Fruit fly (Drosophila melanogaster) whole organism, embryonic: ENCODE data around the gene Kaz1-ORFB.

ENCODE experiments used
- Ada2b ChIP-seq: fragments of 200-800 bp; sonication (Bioruptor generic); IDR thresholded peaks from 2 replicates; pipeline ENCODE4 v1.3.6; 2022; ENCODE audit warnings: missing biosample characterization, missing genetic modification characterization
- CG10565 ChIP-seq: fragments of 200-800 bp; sonication (Bioruptor generic); optimal IDR thresholded peaks from 3 replicates; lab custom pipeline; 2016; ENCODE audit warnings: missing biosample characterization, mild to moderate bottlenecking, missing genetic modification characterization
- CG11504 ChIP-seq: fragments of 200-800 bp; sonication (Bioruptor generic); optimal IDR thresholded peaks from 3 replicates; lab custom pipeline; 2019; ENCODE audit warnings: missing biosample characterization, mild to moderate bottlenecking, missing genetic modification characterization, moderate library complexity
- CG14860 ChIP-seq: fragments of 200-800 bp; sonication (Bioruptor generic); IDR thresholded peaks from 3 replicates; pipeline ENCODE4 v1.3.6; 2022; ENCODE audit warnings: missing biosample characterization, missing genetic modification characterization; ENCODE audit not compliant: partially characterized antibody
- CG14965 ChIP-seq: fragments of 200-800 bp; sonication (Bioruptor generic); optimal IDR thresholded peaks from 2 replicates; lab custom pipeline; 2016; ENCODE audit warnings: missing biosample characterization, missing genetic modification characterization, borderline replicate concordance
- CG1602 ChIP-seq: fragments of 200-800 bp; sonication (Bioruptor generic); optimal IDR thresholded peaks from 3 replicates; lab custom pipeline; 2016; ENCODE audit warnings: missing biosample characterization, missing genetic modification characterization
- CG16813 ChIP-seq: fragments of 200-800 bp; sonication (Bioruptor generic); IDR thresholded peaks from 3 replicates; pipeline ENCODE4 v1.3.6; 2022; ENCODE audit warnings: missing biosample characterization, missing genetic modification characterization; ENCODE audit not compliant: partially characterized antibody
- CG17359 ChIP-seq: fragments of 200-800 bp; sonication (Bioruptor generic); optimal IDR thresholded peaks from 3 replicates; lab custom pipeline; 2018; ENCODE audit warnings: missing biosample characterization, mild to moderate bottlenecking, missing genetic modification characterization, moderate library complexity
- CG17385 ChIP-seq: fragments of 200-800 bp; sonication (Bioruptor generic); optimal IDR thresholded peaks from 3 replicates; lab custom pipeline; 2018; ENCODE audit warnings: missing biosample characterization, mild to moderate bottlenecking, missing genetic modification characterization
- CG18476 ChIP-seq: fragments of 200-800 bp; sonication (Bioruptor generic); optimal IDR thresholded peaks from 2 replicates; lab custom pipeline; 2016; ENCODE audit warnings: missing biosample characterization, mild to moderate bottlenecking, missing genetic modification characterization
- CG2129 ChIP-seq: fragments of 200-800 bp; sonication (Bioruptor generic); IDR thresholded peaks from 2 replicates; pipeline ENCODE4 v1.3.6; 2022; ENCODE audit warnings: missing biosample characterization, missing genetic modification characterization; ENCODE audit not compliant: partially characterized antibody
- CG30020 ChIP-seq: fragments of 200-800 bp; optimal IDR thresholded peaks from 2 replicates; lab custom pipeline; 2019; ENCODE audit warnings: missing biosample characterization, mild to moderate bottlenecking, missing genetic modification characterization, moderate library complexity
- CG30403 ChIP-seq: fragments of 200-800 bp; sonication (Bioruptor generic); optimal IDR thresholded peaks from 3 replicates; lab custom pipeline; 2016; ENCODE audit warnings: missing biosample characterization, missing genetic modification characterization
- CG34376 ChIP-seq: fragments of 200-800 bp; sonication (Bioruptor generic); optimal IDR thresholded peaks from 2 replicates; lab custom pipeline; 2018; ENCODE audit warnings: missing biosample characterization, mild to moderate bottlenecking, missing genetic modification characterization
- CG3995 ChIP-seq: fragments of 200-800 bp; sonication (Bioruptor generic); optimal IDR thresholded peaks from 3 replicates; lab custom pipeline; 2016; ENCODE audit warnings: missing biosample characterization, missing genetic modification characterization
- CG4282 ChIP-seq: fragments of 200-800 bp; sonication (Bioruptor generic); optimal IDR thresholded peaks from 2 replicates; lab custom pipeline; 2016; ENCODE audit warnings: missing biosample characterization, missing genetic modification characterization
- CG43689 ChIP-seq: fragments of 200-800 bp; sonication (Bioruptor generic); IDR thresholded peaks from 2 replicates; pipeline ENCODE4 v1.3.6; 2022; ENCODE audit warnings: missing biosample characterization, missing genetic modification characterization
- CG6654 ChIP-seq: fragments of 200-800 bp; sonication (Bioruptor generic); optimal IDR thresholded peaks from 2 replicates; lab custom pipeline; 2017; ENCODE audit warnings: missing biosample characterization, mild to moderate bottlenecking, missing genetic modification characterization
- CG7963 ChIP-seq: fragments of 200-800 bp; sonication (Bioruptor generic); IDR thresholded peaks from 3 replicates; pipeline ENCODE4 v1.3.6; 2022; ENCODE audit warnings: missing biosample characterization, missing genetic modification characterization; ENCODE audit not compliant: partially characterized antibody
- CG8388 ChIP-seq: fragments of 200-800 bp; sonication (Bioruptor generic); optimal IDR thresholded peaks from 2 replicates; lab custom pipeline; 2019; ENCODE audit warnings: missing biosample characterization, mild to moderate bottlenecking, missing genetic modification characterization, moderate library complexity
- CG9609 ChIP-seq: fragments of 200-800 bp; sonication (Bioruptor generic); optimal IDR thresholded peaks from 3 replicates; lab custom pipeline; 2016; ENCODE audit warnings: missing biosample characterization, missing genetic modification characterization
- CG9797 ChIP-seq: fragments of 200-800 bp; sonication (Bioruptor generic); optimal IDR thresholded peaks from 3 replicates; lab custom pipeline; 2018; ENCODE audit warnings: missing biosample characterization, mild to moderate bottlenecking, missing genetic modification characterization
- CG9817 ChIP-seq: fragments of 200-800 bp; sonication (Bioruptor generic); optimal IDR thresholded peaks from 2 replicates; lab custom pipeline; 2018; ENCODE audit warnings: missing biosample characterization, mild to moderate bottlenecking, missing genetic modification characterization, moderate library complexity
- Dp ChIP-seq: fragments of 200-800 bp; sonication (Bioruptor generic); optimal IDR thresholded peaks from 2 replicates; lab custom pipeline; 2018; ENCODE audit warnings: missing biosample characterization, mild to moderate bottlenecking, missing genetic modification characterization, moderate library complexity
- Eip74EF ChIP-seq, 2 experiments: fragments of 200-800 bp in 1 of 2; fragments of >200 bp in 1 of 2; sonication (Bioruptor generic) in 1 of 2; optimal IDR thresholded peaks; 2 replicates each; lab custom pipeline; 2017 to 2019; ENCODE audit warnings: missing biosample characterization in 2 of 2, missing genetic modification characterization in 2 of 2, mild to moderate bottlenecking in 1 of 2, moderate library complexity in 1 of 2
- Ets97D ChIP-seq: fragments of 200-800 bp; sonication (Bioruptor generic); optimal IDR thresholded peaks from 3 replicates; lab custom pipeline; 2016; ENCODE audit warnings: missing biosample characterization, missing genetic modification characterization
- Hey ChIP-seq: fragments of 200-800 bp; sonication (Bioruptor generic); optimal IDR thresholded peaks from 3 replicates; lab custom pipeline; 2018; ENCODE audit warnings: missing biosample characterization, mild to moderate bottlenecking, missing genetic modification characterization
- Hr78 ChIP-seq, 2 experiments: fragments of 200-800 bp in 1 of 2; fragments of >200 bp in 1 of 2; sonication (Bioruptor generic) in 1 of 2; optimal IDR thresholded peaks; 2 replicates each; lab custom pipeline; 2017 to 2019; ENCODE audit warnings: missing biosample characterization in 2 of 2, missing genetic modification characterization in 2 of 2, mild to moderate bottlenecking in 1 of 2, moderate library complexity in 1 of 2
- MTF-1 ChIP-seq: fragments of 200-800 bp; sonication (Bioruptor generic); optimal IDR thresholded peaks from 2 replicates; lab custom pipeline; 2018; ENCODE audit warnings: missing biosample characterization, mild to moderate bottlenecking, missing genetic modification characterization, borderline replicate concordance
- Myb ChIP-seq: fragments of 200-800 bp; sonication (Bioruptor generic); optimal IDR thresholded peaks from 2 replicates; lab custom pipeline; 2016; ENCODE audit warnings: missing biosample characterization, missing genetic modification characterization
- Neu2 ChIP-seq: fragments of 200-800 bp; sonication (Bioruptor generic); optimal IDR thresholded peaks from 3 replicates; lab custom pipeline; 2016; ENCODE audit warnings: missing biosample characterization, missing genetic modification characterization, borderline replicate concordance
- Pdp1 ChIP-seq, 2 experiments: fragments of 200-800 bp; sonication (Bioruptor generic); optimal IDR thresholded peaks; 3 replicates each; lab custom pipeline; 2016; ENCODE audit warnings: missing biosample characterization in 2 of 2, missing genetic modification characterization in 2 of 2, mild to moderate bottlenecking in 1 of 2, moderate library complexity in 1 of 2
- Sry-β ChIP-seq: fragments of 200-800 bp; sonication (Bioruptor generic); optimal IDR thresholded peaks from 2 replicates; lab custom pipeline; 2018; ENCODE audit warnings: missing biosample characterization, mild to moderate bottlenecking, missing genetic modification characterization, moderate library complexity
- Taf1 ChIP-seq: fragments of 200-800 bp; sonication (Bioruptor generic); IDR thresholded peaks from 2 replicates; pipeline ENCODE4 v1.3.6; 2022; ENCODE audit warnings: missing biosample characterization, missing genetic modification characterization
- br ChIP-seq: fragments of >200 bp; optimal IDR thresholded peaks from 2 replicates; lab custom pipeline; 2017
- dpn ChIP-seq, 2 experiments: fragments of 200-800 bp; sonication (Bioruptor generic); optimal IDR thresholded peaks; 3 replicates each; lab custom pipeline; 2016; ENCODE audit warnings: missing biosample characterization in 2 of 2, missing genetic modification characterization in 2 of 2
- fd64A ChIP-seq: fragments of 200-800 bp; sonication (Bioruptor generic); optimal IDR thresholded peaks from 3 replicates; lab custom pipeline; 2018; ENCODE audit warnings: missing biosample characterization, mild to moderate bottlenecking, missing genetic modification characterization
- fru ChIP-seq: fragments of >200 bp; optimal IDR thresholded peaks from 2 replicates; lab custom pipeline; 2017
- gro ChIP-seq: fragments of 200-800 bp; sonication (Bioruptor generic); optimal IDR thresholded peaks from 2 replicates; lab custom pipeline; 2016; ENCODE audit warnings: missing biosample characterization, missing genetic modification characterization
- hkb ChIP-seq, 2 experiments: fragments of 200-800 bp in 1 of 2; fragments of >200 bp in 1 of 2; sonication (Bioruptor generic) in 1 of 2; IDR thresholded peaks in 1 of 2; optimal IDR thresholded peaks in 1 of 2; 2 replicates each; pipeline versions ENCODE4 v1.3.6 to Lab custom; 2017 to 2022; ENCODE audit warnings: missing biosample characterization in 1 of 2, missing genetic modification characterization in 1 of 2
- hth ChIP-seq: fragments of >200 bp; optimal IDR thresholded peaks from 2 replicates; lab custom pipeline; 2017; ENCODE audit warnings: inconsistent platforms
- nerfin-2 ChIP-seq: fragments of 200-800 bp; sonication (Bioruptor generic); IDR thresholded peaks from 2 replicates; pipeline ENCODE4 v1.3.6; 2022; ENCODE audit warnings: missing biosample characterization, missing genetic modification characterization; ENCODE audit not compliant: partially characterized antibody
- p53 ChIP-seq: fragments of 200-800 bp; sonication (Bioruptor generic); optimal IDR thresholded peaks from 2 replicates; lab custom pipeline; 2016; ENCODE audit warnings: missing biosample characterization, missing genetic modification characterization
- ranshi ChIP-seq: fragments of 200-800 bp; sonication (Bioruptor generic); IDR thresholded peaks from 2 replicates; pipeline ENCODE4 v1.3.6; 2022; ENCODE audit warnings: missing biosample characterization, missing genetic modification characterization
- slp2 ChIP-seq: fragments of 200-800 bp; sonication (Bioruptor generic); optimal IDR thresholded peaks from 2 replicates; lab custom pipeline; 2016; ENCODE audit warnings: missing biosample characterization, missing genetic modification characterization
- tap ChIP-seq: fragments of 200-800 bp; optimal IDR thresholded peaks from 3 replicates; lab custom pipeline; 2019; ENCODE audit warnings: missing biosample characterization, mild to moderate bottlenecking, missing genetic modification characterization, moderate library complexity
- z ChIP-seq: fragments of 200-800 bp; sonication (Bioruptor generic); IDR thresholded peaks from 3 replicates; pipeline ENCODE4 v1.3.6; 2022; ENCODE audit warnings: missing biosample characterization, missing genetic modification characterization

Gene Kaz1-ORFB

DNA sequence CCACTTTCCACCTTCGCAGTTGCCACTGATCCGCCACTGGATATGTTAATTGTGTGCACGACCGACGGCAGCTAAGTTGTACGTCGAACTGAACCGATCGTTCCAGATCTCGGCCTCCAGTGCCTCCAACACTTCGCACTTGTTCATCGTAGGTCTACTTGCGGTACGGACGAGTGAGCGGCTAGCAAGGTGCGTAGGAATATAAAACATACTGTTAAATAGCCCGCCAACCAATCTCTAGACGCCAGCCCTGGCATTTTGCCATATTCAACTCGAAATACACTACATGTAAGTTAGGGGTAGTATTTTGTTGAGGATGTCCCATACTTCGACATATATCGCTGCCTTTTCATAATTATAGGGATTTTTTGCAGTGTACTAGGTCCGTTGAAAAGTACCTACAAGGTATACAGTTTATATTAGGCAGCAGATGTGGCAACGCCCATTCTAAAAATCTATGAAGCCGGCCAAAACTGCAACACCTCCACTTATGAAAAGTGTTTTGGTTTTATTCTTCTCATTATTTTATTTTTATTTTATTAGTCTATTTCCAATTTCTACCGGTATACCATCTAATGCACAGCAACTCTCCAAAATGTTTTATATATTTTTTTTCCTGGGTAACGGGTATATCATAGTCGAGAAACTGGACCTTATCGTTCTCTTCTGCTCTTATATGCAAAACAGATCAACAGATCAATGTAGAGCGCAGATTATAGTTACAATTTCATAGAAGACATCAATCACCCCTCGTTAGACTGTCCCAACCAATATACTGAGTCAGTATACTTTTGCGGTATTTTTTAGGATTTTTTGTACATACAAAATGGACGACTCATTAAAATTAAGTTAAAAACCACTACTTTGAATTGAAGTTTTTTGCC is 6.8 kb downstream of the Kaz1-ORFB start, which contains the start of the genes pyx and CG33229 (continued):
- TF ChIP-seq Pdp1 (GFP tag; optimal IDR thresholded peaks at IDR 0.05; lab: Kevin White, UChicago) (peak; percentile 67 to 85), CG18476 (GFP tag; lab: Kevin White, UChicago) (peak; percentile 100), CG14860 (GFP tag; lab: Robert Waterston, UW) (no peak), hth (lab: Kevin White, UChicago) (no peak), Sry-β (GFP tag; lab: Kevin White, UChicago) (no peak), CG10565 (GFP tag; lab: Kevin White, UChicago) (peak; percentile 32), MTF-1 (GFP tag; lab: Kevin White, UChicago) (no peak), Taf1 (no peak; the same call in 1 of the 2 replicates), Dp (peak; percentile 91), CG3995 (peak; percentile 43), CG9609 (GFP tag; lab: Kevin White, UChicago) (peak; percentile 88), CG34376 (GFP tag; lab: Kevin White, UChicago) (peak; percentile 54), br (lab: Kevin White, UChicago) (no peak), CG16813 (no peak), slp2 (GFP tag; lab: Kevin White, UChicago) (peak; percentile 69), CG9817 (tag; lab: Kevin White, UChicago) (peak; percentile 90), tap (tag; lab: Kevin White, UChicago) (peak; percentile 62), CG8388 (GFP tag; lab: Kevin White, UChicago) (peak; percentile 69), Ada2b (GFP tag; lab: Robert Waterston, UW) (peak; percentile 71), p53 (GFP tag; lab: Kevin White, UChicago) (no peak), CG9797 (peak; percentile 20), CG4282 (GFP tag; lab: Kevin White, UChicago) (no peak), ranshi (GFP tag; lab: Robert Waterston, UW) (peak; percentile 80), Neu2 (GFP tag; lab: Kevin White, UChicago) (peak; percentile 5), CG1602 (peak; percentile 86), CG6654 (peak; percentile 69), Ets97D (GFP tag; lab: Kevin White, UChicago) (peak; percentile 70), fd64A (GFP tag; lab: Kevin White, UChicago) (no peak), gro (GFP tag; lab: Kevin White, UChicago) (peak; percentile 75), Hey (tag; lab: Kevin White, UChicago) (peak; percentile 44), fru (lab: Kevin White, UChicago) (no peak), nerfin-2 (GFP tag; lab: Robert Waterston, UW) (no peak), CG2129 (GFP tag; lab: Robert Waterston, UW) (no peak), CG14965 (GFP tag; lab: Kevin White, UChicago) (no peak), z (GFP tag; lab: Robert Waterston, UW) (no peak), CG43689 (peak; percentile 60), Eip74EF (GFP tag; optimal IDR thresholded peaks at IDR 0.05; lab: Kevin White, UChicago) (no peak), Hr78 (GFP tag; optimal IDR thresholded peaks at IDR 0.05; lab: Kevin White, UChicago) (peak in 1 of 2 experiments; percentile 40), CG17385 (GFP tag; lab: Kevin White, UChicago) (peak; percentile 68), CG30403 (GFP tag; lab: Kevin White, UChicago) (peak; percentile 95), dpn (GFP tag; optimal IDR thresholded peaks at IDR 0.05; lab: Kevin White, UChicago) (peak; percentile 83 to 90), CG11504 (peak; percentile 87), hkb (optimal IDR thresholded peaks at IDR 0.05; lab: Kevin White, UChicago) (peak; percentile 83), hkb (GFP tag; IDR thresholded peaks at IDR 0.05; lab: Robert Waterston, UW) (peak; percentile 68), CG7963 (GFP tag; lab: Robert Waterston, UW) (no peak), Myb (GFP tag; lab: Kevin White, UChicago) (peak; percentile 59), CG30020 (peak; percentile 59), CG17359 (tag; lab: Kevin White, UChicago) (peak; percentile 78)
